2 worm cellular contexts compared by ENCODE assay signal in the genomic region with DNA sequence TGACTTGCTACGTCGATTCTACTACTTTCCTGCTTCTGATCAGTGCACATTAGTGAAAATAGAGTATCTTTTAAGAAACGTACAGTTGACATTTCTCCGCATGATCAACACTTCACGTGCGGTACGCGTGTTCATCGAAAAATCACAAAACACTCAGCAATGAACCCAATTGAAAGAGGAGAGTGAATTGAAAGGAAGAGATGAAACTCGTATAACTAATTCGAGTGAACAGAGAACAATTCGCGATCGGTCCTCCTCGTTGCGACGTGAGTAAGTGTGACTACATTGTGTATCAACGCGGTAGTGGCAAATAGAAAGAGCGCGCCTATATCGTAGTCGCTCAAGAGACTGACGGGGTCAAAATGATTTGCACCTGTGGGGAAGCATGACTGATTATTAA.
TF ChIP-seq lines count a peak whose summit lies in the region.

No protein-coding gene starts in this region.

TF ChIP-seq in whole organism, L1 larva, 84 proteins besides CTCF, POLR2A, EP300 and RAD21 (continued from another document):
- TF ChIP-seq isw-1 (GFP tag; IDR thresholded peaks at IDR 0.05; lab: Robert Waterston, UW) (no peak), zag-1 (tag; optimal IDR thresholded peaks at IDR 0.05; lab: Kevin White, UChicago) (no peak), nhr-47 (tag; optimal IDR thresholded peaks at IDR 0.05; lab: Kevin White, UChicago) (peak; percentile 73), alr-1 (tag; optimal IDR thresholded peaks at IDR 0.05; lab: Kevin White, UChicago; ENCODE audit: borderline replicate concordance) (no peak), nhr-85 (tag; lab: Kevin White, UChicago) (peak; percentile 99), ceh-88 (GFP tag; IDR thresholded peaks at IDR 0.05; lab: Robert Waterston, UW) (no peak), Y116A8C.19 (tag; optimal IDR thresholded peaks at IDR 0.05; lab: Kevin White, UChicago; ENCODE audit: borderline replicate concordance) (no peak), skn-1 (tag; optimal IDR thresholded peaks at IDR 0.05; lab: Kevin White, UChicago) (no peak), aly-2 (tag; optimal IDR thresholded peaks at IDR 0.05; lab: Kevin White, UChicago) (no peak), vab-15 (tag; optimal IDR thresholded peaks at IDR 0.05; lab: Kevin White, UChicago) (no peak), nhr-71 (tag; optimal IDR thresholded peaks at IDR 0.05; lab: Kevin White, UChicago) (peak; percentile 92), elt-3 (tag; optimal IDR thresholded peaks at IDR 0.05; lab: Kevin White, UChicago) (peak in 5 of 6 experiments; percentile 33 to 92 (median 83)), nhr-12 (tag; optimal IDR thresholded peaks at IDR 0.05; lab: Kevin White, UChicago) (no peak), lin-39 (tag; optimal IDR thresholded peaks at IDR 0.05; lab: Kevin White, UChicago) (no peak), unc-86 (tag; optimal IDR thresholded peaks at IDR 0.05; lab: Kevin White, UChicago) (no peak), unc-30 (tag; optimal IDR thresholded peaks at IDR 0.05; lab: Kevin White, UChicago) (no peak), nhr-90 (tag; optimal IDR thresholded peaks at IDR 0.05; lab: Kevin White, UChicago; ENCODE audit: poor library complexity) (peak; percentile 88), unc-62 (GFP tag; optimal IDR thresholded peaks at IDR 0.05; lab: Kevin White, UChicago) (no peak), hlh-17 (GFP tag; optimal IDR thresholded peaks at IDR 0.05; lab: Kevin White, UChicago; ENCODE audit: borderline replicate concordance) (no peak), lsy-2 (tag; optimal IDR thresholded peaks at IDR 0.05; lab: Kevin White, UChicago) (peak; percentile 36 to 79), sup-37 (GFP tag; optimal IDR thresholded peaks at IDR 0.05; lab: Kevin White, UChicago) (peak; percentile 48), efl-1 (optimal IDR thresholded peaks at IDR 0.05; lab: Kevin White, UChicago) (peak in 1 of 2 experiments; percentile 9), efl-1 (GFP tag; optimal IDR thresholded peaks at IDR 0.05 in 1 of 2; lab: Kevin White, UChicago) (peak in 1 of 2 experiments; percentile 93), unc-130 (tag; optimal IDR thresholded peaks at IDR 0.05; lab: Kevin White, UChicago) (no peak), irx-1 (tag; optimal IDR thresholded peaks at IDR 0.05; lab: Kevin White, UChicago) (peak; percentile 58), pqm-1 (tag; optimal IDR thresholded peaks at IDR 0.05; lab: Kevin White, UChicago) (no peak), pag-3 (tag; optimal IDR thresholded peaks at IDR 0.05; lab: Kevin White, UChicago; ENCODE audit: borderline replicate concordance, insufficient read depth) (no peak), sptf-1 (tag; optimal IDR thresholded peaks at IDR 0.05; lab: Kevin White, UChicago) (no peak), sox-4 (tag; optimal IDR thresholded peaks at IDR 0.05; lab: Kevin White, UChicago) (no peak), elt-2 (tag; optimal IDR thresholded peaks at IDR 0.05; lab: Kevin White, UChicago) (peak; percentile 61), tlp-1 (tag; optimal IDR thresholded peaks at IDR 0.05; lab: Kevin White, UChicago) (no peak), nhr-20 (tag; optimal IDR thresholded peaks at IDR 0.05; lab: Kevin White, UChicago) (peak; percentile 99), pax-3 (tag; optimal IDR thresholded peaks at IDR 0.05; lab: Kevin White, UChicago) (no peak), nhr-84 (tag; optimal IDR thresholded peaks at IDR 0.05; lab: Kevin White, UChicago) (no peak), dpl-1 (GFP tag; optimal IDR thresholded peaks at IDR 0.05; lab: Kevin White, UChicago) (peak in 2 of 3 experiments; percentile 6 to 22), fkh-10 (GFP tag; optimal IDR thresholded peaks at IDR 0.05; lab: Kevin White, UChicago) (no peak), ztf-4 (tag; optimal IDR thresholded peaks at IDR 0.05; lab: Kevin White, UChicago) (peak; percentile 72), hpl-2 (GFP tag; optimal IDR thresholded peaks at IDR 0.05; lab: Kevin White, UChicago) (no peak), aha-1 (tag; optimal IDR thresholded peaks at IDR 0.05; lab: Kevin White, UChicago) (no peak), lin-35 (GFP tag; optimal IDR thresholded peaks at IDR 0.05; lab: Kevin White, UChicago) (peak in 1 of 2 experiments; percentile 84), C34B4.2 (tag; optimal IDR thresholded peaks at IDR 0.05; lab: Kevin White, UChicago) (no peak), snu-23 (GFP tag; optimal IDR thresholded peaks at IDR 0.05; lab: Kevin White, UChicago) (peak; percentile 88), nhr-28 (tag; optimal IDR thresholded peaks at IDR 0.05; lab: Kevin White, UChicago) (no peak), swsn-7 (tag; optimal IDR thresholded peaks at IDR 0.05; lab: Kevin White, UChicago) (peak; percentile 42), rnt-1 (tag; optimal IDR thresholded peaks at IDR 0.05; lab: Kevin White, UChicago) (peak; percentile 46)
TF ChIP-seq in whole organism, L1 larva: peak in this region for 37.

TF ChIP-seq in whole organism, L4 larva, 104 proteins besides CTCF, POLR2A, EP300 and RAD21 (continued from another document):
- peak; percentile 74 for TF ChIP-seq nhr-102 (tag; optimal IDR thresholded peaks at IDR 0.05; lab: Kevin White, UChicago)
- peak; percentile 40 for TF ChIP-seq mes-2 (tag; optimal IDR thresholded peaks at IDR 0.05; lab: Kevin White, UChicago; ENCODE audit: poor library complexity, severe bottlenecking)
- TF ChIP-seq nhr-77 (tag; optimal IDR thresholded peaks at IDR 0.05; lab: Kevin White, UChicago) = peak; percentile 79
- 0 out of 2 replicates have a peak, but pooled peaks have one; percentile 28 for TF ChIP-seq saeg-2 (GFP tag; IDR thresholded peaks at IDR 0.05; lab: Robert Waterston, UW)
- no peak for TF ChIP-seq nhr-111 (GFP tag; optimal IDR thresholded peaks at IDR 0.05; lab: Kevin White, UChicago)
- TF ChIP-seq dmd-9 (GFP tag; IDR thresholded peaks at IDR 0.05; lab: Robert Waterston, UW) = no peak
- no peak for TF ChIP-seq lin-39 (tag; optimal IDR thresholded peaks at IDR 0.05; lab: Kevin White, UChicago)
- no peak for TF ChIP-seq spr-3 (GFP tag; optimal IDR thresholded peaks at IDR 0.05; lab: Kevin White, UChicago)
- no peak for TF ChIP-seq dmd-8 (GFP tag; IDR thresholded peaks at IDR 0.05; lab: Robert Waterston, UW)
- no peak for TF ChIP-seq F26F4.8 (GFP tag; conservative IDR thresholded peaks at IDR 0.05; lab: Robert Waterston, UW)
- TF ChIP-seq egl-43 (GFP tag; IDR thresholded peaks at IDR 0.05; lab: Robert Waterston, UW) = no peak
- TF ChIP-seq arid-1 (GFP tag; conservative IDR thresholded peaks at IDR 0.05; lab: Robert Waterston, UW) = no peak
- no peak for TF ChIP-seq zag-1 (tag; optimal IDR thresholded peaks at IDR 0.05; lab: Kevin White, UChicago)
- TF ChIP-seq pqm-1 (tag; optimal IDR thresholded peaks at IDR 0.05; lab: Kevin White, UChicago) = no peak
- peak; percentile 96 for TF ChIP-seq nhr-48 (tag; optimal IDR thresholded peaks at IDR 0.05; lab: Kevin White, UChicago)
- TF ChIP-seq D1046.2 (GFP tag; IDR thresholded peaks at IDR 0.05; lab: Robert Waterston, UW) = no peak
- TF ChIP-seq mdl-1 (tag; optimal IDR thresholded peaks at IDR 0.05; lab: Kevin White, UChicago) = peak; percentile 39 to 85
- no peak for TF ChIP-seq ZK546.5 (tag; optimal IDR thresholded peaks at IDR 0.05; lab: Kevin White, UChicago)
- TF ChIP-seq lir-3 (tag; optimal IDR thresholded peaks at IDR 0.05; lab: Kevin White, UChicago) = no peak
- no peak for TF ChIP-seq attf-4 (tag; optimal IDR thresholded peaks at IDR 0.05; lab: Kevin White, UChicago)
- peak in 1 of 2 experiments; percentile 21 for TF ChIP-seq daf-16 (GFP tag; optimal IDR thresholded peaks at IDR 0.05; lab: Kevin White, UChicago)
- peak; percentile 76 for TF ChIP-seq daf-16 (tag; optimal IDR thresholded peaks at IDR 0.05; lab: Kevin White, UChicago)
- peak; percentile 65 for TF ChIP-seq gei-8 (GFP tag; optimal IDR thresholded peaks at IDR 0.05; lab: Kevin White, UChicago)
- no peak for TF ChIP-seq jun-1 (tag; optimal IDR thresholded peaks at IDR 0.05; lab: Kevin White, UChicago)
- no peak for TF ChIP-seq F37D6.2 (tag; optimal IDR thresholded peaks at IDR 0.05; lab: Kevin White, UChicago)
- TF ChIP-seq duxl-1 (tag; optimal IDR thresholded peaks at IDR 0.05; lab: Kevin White, UChicago; ENCODE audit: poor library complexity) = peak; percentile 28
- TF ChIP-seq ceh-28 (tag; optimal IDR thresholded peaks at IDR 0.05; lab: Kevin White, UChicago) = no peak
- peak; percentile 92 for TF ChIP-seq hlh-11 (tag; optimal IDR thresholded peaks at IDR 0.05; lab: Kevin White, UChicago)
- TF ChIP-seq lin-1 (GFP tag; IDR thresholded peaks at IDR 0.05; lab: Robert Waterston, UW) = 0 out of 2 replicates have a peak, but pooled peaks have one; percentile 21
- no peak for TF ChIP-seq Y5F2A.4 (GFP tag; optimal IDR thresholded peaks at IDR 0.05; lab: Kevin White, UChicago)
- TF ChIP-seq F49E8.2 (tag; optimal IDR thresholded peaks at IDR 0.05; lab: Kevin White, UChicago; ENCODE audit: borderline replicate concordance) = no peak
- no peak for TF ChIP-seq tag-97 (GFP tag; IDR thresholded peaks at IDR 0.05; lab: Robert Waterston, UW)
- peak; percentile 98 for TF ChIP-seq mxl-3 (GFP tag; optimal IDR thresholded peaks at IDR 0.05; lab: Kevin White, UChicago)
- no peak for TF ChIP-seq mdt-29 (GFP tag; IDR thresholded peaks at IDR 0.05; lab: Robert Waterston, UW)
- 0 out of 2 replicates have a peak, but pooled peaks have one; percentile 6 for TF ChIP-seq nhr-41 (GFP tag; IDR thresholded peaks at IDR 0.05; lab: Robert Waterston, UW)
- peak; percentile 18 to 75 for TF ChIP-seq hif-1 (tag; optimal IDR thresholded peaks at IDR 0.05; lab: Kevin White, UChicago)
- no peak for TF ChIP-seq lin-13 (GFP tag; optimal IDR thresholded peaks at IDR 0.05; lab: Kevin White, UChicago)
- TF ChIP-seq sdz-12 (GFP tag; optimal IDR thresholded peaks at IDR 0.05; lab: Kevin White, UChicago) = no peak
- 0 out of 2 replicates have a peak, but pooled peaks have one; percentile 30 for TF ChIP-seq lin-29 (GFP tag; IDR thresholded peaks at IDR 0.05; lab: Robert Waterston, UW)
